Worm (Caenorhabditis elegans) whole organism, L2 larva: ENCODE measurements around the gene dos-2.
A peak's percentile ranks its signal among the peaks of the same experiment; 100 is the strongest.

ENCODE experiments used
- C34F6.9 ChIP-seq: fragments of 150-350 bp; optimal IDR thresholded peaks from 2 replicates; lab custom pipeline; 2014; ENCODE audit warnings: missing biosample characterization, missing genetic modification characterization
- F13H6.1 ChIP-seq: sonication (generic microtip); optimal IDR thresholded peaks from 2 replicates; lab custom pipeline; 2016; ENCODE audit warnings: missing genetic modification characterization, missing compliant biosample characterization
- R02D3.7 ChIP-seq: fragments of 150-350 bp; optimal IDR thresholded peaks from 2 replicates; lab custom pipeline; 2014; ENCODE audit warnings: missing biosample characterization, missing genetic modification characterization
- Y55F3AM.14 ChIP-seq: fragments of 200-800 bp; sonication (Bioruptor generic); optimal IDR thresholded peaks from 2 replicates; lab custom pipeline; 2018; ENCODE audit warnings: mild to moderate bottlenecking, missing genetic modification characterization, missing compliant biosample characterization
- ZK546.5 ChIP-seq: sonication (generic microtip); optimal IDR thresholded peaks from 2 replicates; lab custom pipeline; 2017; ENCODE audit warnings: missing biosample characterization, missing genetic modification characterization
- alr-1 ChIP-seq: fragments of 150-350 bp; optimal IDR thresholded peaks from 2 replicates; lab custom pipeline; 2014; ENCODE audit warnings: missing biosample characterization, missing genetic modification characterization
- aly-2 ChIP-seq: fragments of 150-350 bp; optimal IDR thresholded peaks from 2 replicates; lab custom pipeline; 2014; ENCODE audit warnings: missing biosample characterization, missing genetic modification characterization
- ama-1 ChIP-seq: fragments of 150-350 bp; optimal IDR thresholded peaks from 2 replicates; lab custom pipeline; 2018; ENCODE audit warnings: inconsistent platforms
- blmp-1 ChIP-seq: sonication (generic microtip); optimal IDR thresholded peaks from 2 replicates; lab custom pipeline; 2017; ENCODE audit warnings: missing genetic modification characterization, mild to moderate bottlenecking, missing compliant biosample characterization, antibody characterized with exemption, moderate library complexity; ENCODE audit not compliant: insufficient read depth
- ceh-16 ChIP-seq: fragments of 150-350 bp; optimal IDR thresholded peaks from 2 replicates; lab custom pipeline; 2014; ENCODE audit warnings: missing biosample characterization, missing genetic modification characterization
- ceh-82 ChIP-seq: fragments of 150-350 bp; optimal IDR thresholded peaks from 2 replicates; lab custom pipeline; 2014; ENCODE audit warnings: missing biosample characterization, missing genetic modification characterization
- crh-2 ChIP-seq: sonication (generic microtip); optimal IDR thresholded peaks from 2 replicates; lab custom pipeline; 2017; ENCODE audit warnings: missing biosample characterization, missing genetic modification characterization
- dmd-4 ChIP-seq: sonication (generic microtip); optimal IDR thresholded peaks from 2 replicates; lab custom pipeline; 2017; ENCODE audit warnings: missing biosample characterization, missing genetic modification characterization
- egl-27 ChIP-seq: sonication (generic microtip); optimal IDR thresholded peaks from 3 replicates; lab custom pipeline; 2017; ENCODE audit warnings: missing biosample characterization, missing genetic modification reagents, missing genetic modification characterization
- elt-1 ChIP-seq: fragments of 150-350 bp; optimal IDR thresholded peaks from 2 replicates; lab custom pipeline; 2014; ENCODE audit warnings: missing biosample characterization, missing genetic modification characterization
- elt-3 ChIP-seq: sonication (generic microtip); optimal IDR thresholded peaks from 2 replicates; lab custom pipeline; 2017; ENCODE audit warnings: missing biosample characterization, missing genetic modification characterization
- fos-1 ChIP-seq: fragments of 150-350 bp; optimal IDR thresholded peaks from 2 replicates; lab custom pipeline; 2014; ENCODE audit warnings: missing biosample characterization, missing genetic modification characterization
- gmeb-1 ChIP-seq: fragments of 150-350 bp; optimal IDR thresholded peaks from 2 replicates; lab custom pipeline; 2014; ENCODE audit warnings: missing biosample characterization, missing genetic modification characterization
- lin-11 ChIP-seq: fragments of 150-350 bp; sonication (generic microtip); optimal IDR thresholded peaks from 2 replicates; lab custom pipeline; 2014; ENCODE audit warnings: missing biosample characterization, missing genetic modification characterization, inconsistent platforms, mixed read lengths
- lin-13 ChIP-seq: fragments of 150-350 bp; optimal IDR thresholded peaks from 2 replicates; lab custom pipeline; 2014; ENCODE audit warnings: missing biosample characterization, missing genetic modification reagents, missing genetic modification characterization
- lin-39 ChIP-seq: fragments of 150-350 bp; optimal IDR thresholded peaks from 2 replicates; lab custom pipeline; 2014; ENCODE audit warnings: missing biosample characterization, missing genetic modification reagents, missing genetic modification characterization
- lsy-2 ChIP-seq, 2 experiments: fragments of 150-350 bp in 1 of 2; sonication (generic microtip) in 1 of 2; optimal IDR thresholded peaks; 2 replicates each; lab custom pipeline; 2014 to 2017; ENCODE audit warnings: missing biosample characterization in 2 of 2, missing genetic modification characterization in 2 of 2
- mab-5 ChIP-seq: fragments of 150-350 bp; optimal IDR thresholded peaks from 2 replicates; lab custom pipeline; 2014; ENCODE audit warnings: missing biosample characterization, missing genetic modification characterization
- mbf-1 ChIP-seq: sonication (generic microtip); optimal IDR thresholded peaks from 2 replicates; lab custom pipeline; 2017; ENCODE audit warnings: missing biosample characterization, missing genetic modification characterization
- mdl-1 ChIP-seq, 2 experiments: fragments of 150-350 bp in 1 of 2; sonication (generic microtip) in 1 of 2; optimal IDR thresholded peaks; 2 replicates each; lab custom pipeline; 2017; ENCODE audit warnings: missing biosample characterization in 2 of 2, missing genetic modification characterization in 2 of 2
- nhr-10 ChIP-seq: sonication (generic microtip); optimal IDR thresholded peaks from 2 replicates; lab custom pipeline; 2017; ENCODE audit warnings: missing biosample characterization, missing genetic modification characterization
- nhr-11 ChIP-seq: fragments of 150-350 bp; optimal IDR thresholded peaks from 2 replicates; lab custom pipeline; 2014; ENCODE audit warnings: missing biosample characterization, missing genetic modification characterization
- nhr-12 ChIP-seq: fragments of 150-350 bp; optimal IDR thresholded peaks from 2 replicates; lab custom pipeline; 2014; ENCODE audit warnings: missing biosample characterization, missing genetic modification characterization
- nhr-129 ChIP-seq: fragments of 150-350 bp; optimal IDR thresholded peaks from 2 replicates; lab custom pipeline; 2014; ENCODE audit warnings: missing biosample characterization, missing genetic modification characterization
- nhr-21 ChIP-seq: fragments of 150-350 bp; optimal IDR thresholded peaks from 2 replicates; lab custom pipeline; 2014; ENCODE audit warnings: missing biosample characterization, missing genetic modification characterization
- nhr-23 ChIP-seq: fragments of 150-350 bp; optimal IDR thresholded peaks from 2 replicates; lab custom pipeline; 2014; ENCODE audit warnings: missing biosample characterization, missing genetic modification reagents, missing genetic modification characterization
- nhr-237 ChIP-seq: fragments of 150-350 bp; optimal IDR thresholded peaks from 2 replicates; lab custom pipeline; 2014; ENCODE audit warnings: missing biosample characterization, missing genetic modification characterization
- nhr-25 ChIP-seq: fragments of 150-350 bp; sonication (generic microtip); optimal IDR thresholded peaks from 3 replicates; lab custom pipeline; 2014; ENCODE audit warnings: missing biosample characterization, missing genetic modification characterization
- nhr-6 ChIP-seq: fragments of 150-350 bp; optimal IDR thresholded peaks from 2 replicates; lab custom pipeline; 2014; ENCODE audit warnings: missing biosample characterization, missing genetic modification characterization
- nhr-77 ChIP-seq: fragments of 150-350 bp; optimal IDR thresholded peaks from 2 replicates; lab custom pipeline; 2014; ENCODE audit warnings: missing biosample characterization, missing genetic modification characterization
- peb-1 ChIP-seq: fragments of 150-350 bp; optimal IDR thresholded peaks from 2 replicates; lab custom pipeline; 2014; ENCODE audit warnings: missing biosample characterization, missing genetic modification characterization
- sem-4 ChIP-seq: fragments of 150-350 bp; optimal IDR thresholded peaks from 2 replicates; lab custom pipeline; 2014; ENCODE audit warnings: missing biosample characterization, missing genetic modification reagents, missing genetic modification characterization
- skn-1 ChIP-seq: sonication (generic microtip); optimal IDR thresholded peaks from 2 replicates; lab custom pipeline; 2017; ENCODE audit warnings: missing biosample characterization, missing genetic modification characterization
- sma-3 ChIP-seq: sonication (generic microtip); optimal IDR thresholded peaks from 2 replicates; lab custom pipeline; 2016; ENCODE audit warnings: missing genetic modification reagents, missing genetic modification characterization, missing compliant biosample characterization
- sma-9 ChIP-seq, 2 experiments: fragments of 150-350 bp in 1 of 2; sonication (generic microtip) in 1 of 2; optimal IDR thresholded peaks; 2 replicates each; lab custom pipeline; 2014 to 2016; ENCODE audit warnings: missing genetic modification characterization in 2 of 2, mild to moderate bottlenecking in 1 of 2, missing biosample characterization in 1 of 2, missing compliant biosample characterization in 1 of 2, missing genetic modification reagents in 1 of 2, moderate library complexity in 1 of 2
- snpc-4 ChIP-seq: fragments of 150-350 bp; optimal IDR thresholded peaks from 2 replicates; lab custom pipeline; 2014; ENCODE audit warnings: missing biosample characterization, missing genetic modification characterization
- unc-39 ChIP-seq: fragments of 150-350 bp; optimal IDR thresholded peaks from 2 replicates; lab custom pipeline; 2014; ENCODE audit warnings: missing biosample characterization, missing genetic modification characterization
- unc-55 ChIP-seq: fragments of 150-350 bp; sonication (generic microtip); optimal IDR thresholded peaks from 3 replicates; lab custom pipeline; 2014; ENCODE audit warnings: missing biosample characterization, missing genetic modification reagents, missing genetic modification characterization
- unc-62 ChIP-seq: fragments of 150-350 bp; optimal IDR thresholded peaks from 2 replicates; lab custom pipeline; 2014; ENCODE audit warnings: missing biosample characterization, missing genetic modification reagents, missing genetic modification characterization
- zag-1 ChIP-seq: fragments of 150-350 bp; optimal IDR thresholded peaks from 2 replicates; lab custom pipeline; 2014; ENCODE audit warnings: missing biosample characterization, missing genetic modification characterization
- ztf-1 ChIP-seq: fragments of 200-800 bp; sonication (Bioruptor generic); conservative IDR thresholded peaks from 2 replicates; pipeline ENCODE4 v1.3.6; 2022; ENCODE audit warnings: missing genetic modification characterization, missing compliant biosample characterization
- ztf-11 ChIP-seq: sonication (generic microtip); optimal IDR thresholded peaks from 2 replicates; lab custom pipeline; 2017; ENCODE audit warnings: missing biosample characterization, missing genetic modification characterization
- ztf-4 ChIP-seq: fragments of 150-350 bp; optimal IDR thresholded peaks from 2 replicates; lab custom pipeline; 2014; ENCODE audit warnings: missing biosample characterization, missing genetic modification characterization

The dos-2 gene

ce11 chrII:3951354-3951753, 24.7 kb upstream of the dos-2 start:
- TF ChIP-seq ZK546.5 (tag; lab: Kevin White, UChicago) (no peak), ceh-16 (no peak), C34F6.9 (tag; lab: Kevin White, UChicago) (peak; percentile 6), mdl-1 (tag; optimal IDR thresholded peaks at IDR 0.05; lab: Kevin White, UChicago) (no peak), zag-1 (no peak), lin-11 (no peak), ztf-11 (tag; lab: Kevin White, UChicago) (no peak), nhr-77 (tag; lab: Kevin White, UChicago) (no peak), nhr-23 (tag; lab: Kevin White, UChicago) (no peak), peb-1 (tag; lab: Kevin White, UChicago) (no peak), nhr-21 (tag; lab: Kevin White, UChicago) (no peak), nhr-10 (tag; lab: Kevin White, UChicago) (no peak), crh-2 (tag; lab: Kevin White, UChicago) (peak; percentile 12), ztf-1 (no peak), mbf-1 (tag; lab: Kevin White, UChicago) (no peak), snpc-4 (no peak), lsy-2 (tag; optimal IDR thresholded peaks at IDR 0.05; lab: Kevin White, UChicago) (peak in 1 of 2 experiments; percentile 12), unc-39 (tag; lab: Kevin White, UChicago) (no peak), egl-27 (tag; lab: Kevin White, UChicago) (no peak), ztf-4 (no peak), fos-1 (tag; lab: Kevin White, UChicago) (peak; percentile 24), sma-9 (GFP tag; optimal IDR thresholded peaks at IDR 0.05; lab: Kevin White, UChicago) (peak; percentile 69), sma-9 (tag; optimal IDR thresholded peaks at IDR 0.05; lab: Kevin White, UChicago) (no peak), blmp-1 (tag; lab: Kevin White, UChicago) (peak; percentile 60), skn-1 (tag; lab: Kevin White, UChicago) (no peak), unc-62 (GFP tag; lab: Kevin White, UChicago) (no peak), aly-2 (tag; lab: Kevin White, UChicago) (no peak), unc-55 (no peak), gmeb-1 (tag; lab: Kevin White, UChicago) (peak; percentile 17), ceh-82 (tag; lab: Kevin White, UChicago) (no peak), nhr-12 (tag; lab: Kevin White, UChicago) (no peak), dmd-4 (no peak), mab-5 (tag; lab: Kevin White, UChicago) (no peak), nhr-129 (tag; lab: Kevin White, UChicago) (peak; percentile 9), elt-1 (tag; lab: Kevin White, UChicago) (no peak), nhr-25 (tag; lab: Kevin White, UChicago) (peak; percentile 82), alr-1 (no peak), nhr-11 (tag; lab: Kevin White, UChicago) (no peak), nhr-6 (no peak), R02D3.7 (no peak), lin-39 (tag; lab: Kevin White, UChicago) (no peak), nhr-237 (tag; lab: Kevin White, UChicago) (no peak), elt-3 (tag; lab: Kevin White, UChicago) (no peak), ama-1 (lab: Kevin White, UChicago) (no peak), F13H6.1 (tag; lab: Kevin White, UChicago) (peak; percentile 47), sem-4 (peak; percentile 3), sma-3 (peak; percentile 14), Y55F3AM.14 (GFP tag; lab: Kevin White, UChicago) (no peak), lin-13 (GFP tag; lab: Kevin White, UChicago) (no peak)
